Fruit fly (Drosophila melanogaster) whole organism, embryonic: ENCODE results near the gene ssp3.

ENCODE experiments used
- ATbp ChIP-seq: fragments of 200-800 bp; sonication (Bioruptor generic); optimal IDR thresholded peaks from 2 replicates; lab custom pipeline; 2017; ENCODE audit warnings: missing biosample characterization, mild to moderate bottlenecking, missing genetic modification characterization, missing genetic modification reagents
- Asciz ChIP-seq: fragments of 200-800 bp; sonication (Bioruptor generic); optimal IDR thresholded peaks from 2 replicates; lab custom pipeline; 2017; ENCODE audit warnings: missing biosample characterization, mild to moderate bottlenecking, missing genetic modification characterization, missing genetic modification reagents
- Awh ChIP-seq: fragments of 200-800 bp; sonication (Bioruptor generic); IDR thresholded peaks from 2 replicates; pipeline ENCODE4, ENCODE4 v1.3.6; 2022; ENCODE audit warnings: missing biosample characterization, missing genetic modification characterization
- BEAF-32 ChIP-seq: fragments of 200-800 bp; sonication (Bioruptor generic); optimal IDR thresholded peaks from 3 replicates; lab custom pipeline; 2017; ENCODE audit warnings: missing biosample characterization, missing genetic modification characterization, mild to moderate bottlenecking, moderate library complexity, missing genetic modification reagents
- CG10959 ChIP-seq: fragments of 200-800 bp; sonication (Bioruptor generic); IDR thresholded peaks from 2 replicates; pipeline ENCODE4 v1.3.6; 2022; ENCODE audit warnings: missing biosample characterization, missing genetic modification characterization
- CG11093 ChIP-seq: fragments of 200-800 bp; sonication (Bioruptor generic); IDR thresholded peaks from 3 replicates; pipeline ENCODE4 v1.3.6; 2022; ENCODE audit warnings: missing biosample characterization, missing genetic modification characterization
- CG11247 ChIP-seq: fragments of 200-800 bp; sonication (Bioruptor generic); IDR thresholded peaks from 2 replicates; pipeline ENCODE4 v1.3.6; 2022; ENCODE audit warnings: missing biosample characterization, missing genetic modification characterization
- CG11398 ChIP-seq: fragments of 200-800 bp; sonication (Bioruptor generic); optimal IDR thresholded peaks from 2 replicates; lab custom pipeline; 2016; ENCODE audit warnings: missing biosample characterization, missing genetic modification characterization
- CG12744 ChIP-seq: fragments of 200-800 bp; sonication (Bioruptor generic); optimal IDR thresholded peaks from 2 replicates; lab custom pipeline; 2016; ENCODE audit warnings: missing biosample characterization, missing genetic modification characterization
- CG17802 ChIP-seq: fragments of 200-800 bp; sonication (Bioruptor generic); optimal IDR thresholded peaks from 2 replicates; lab custom pipeline; 2018; ENCODE audit warnings: missing biosample characterization, mild to moderate bottlenecking, missing genetic modification characterization, moderate library complexity
- CG18619 ChIP-seq: fragments of 200-800 bp; sonication (Bioruptor generic); optimal IDR thresholded peaks from 3 replicates; lab custom pipeline; 2017; ENCODE audit warnings: missing biosample characterization, mild to moderate bottlenecking, missing genetic modification characterization
- CG2712 ChIP-seq: fragments of 200-800 bp; optimal IDR thresholded peaks from 3 replicates; lab custom pipeline; 2019; ENCODE audit warnings: missing biosample characterization, mild to moderate bottlenecking, missing genetic modification characterization, moderate library complexity
- CG34422 ChIP-seq: fragments of 200-800 bp; sonication (Bioruptor generic); IDR thresholded peaks from 3 replicates; pipeline ENCODE4 v1.3.6; 2022; ENCODE audit warnings: missing biosample characterization, missing genetic modification characterization
- CG3726 ChIP-seq: fragments of 200-800 bp; sonication (Bioruptor generic); IDR thresholded peaks from 3 replicates; pipeline ENCODE4, ENCODE4 v1.3.6; 2022; ENCODE audit warnings: missing biosample characterization, missing genetic modification characterization
- CG3838 ChIP-seq: fragments of 200-800 bp; sonication (Bioruptor generic); optimal IDR thresholded peaks from 3 replicates; lab custom pipeline; 2016; ENCODE audit warnings: missing biosample characterization, missing genetic modification characterization
- CG3995 ChIP-seq: fragments of 200-800 bp; sonication (Bioruptor generic); optimal IDR thresholded peaks from 3 replicates; lab custom pipeline; 2016; ENCODE audit warnings: missing biosample characterization, missing genetic modification characterization
- CG6175 ChIP-seq: fragments of 200-800 bp; sonication (Bioruptor generic); IDR thresholded peaks from 3 replicates; pipeline ENCODE4 v1.3.6; 2022; ENCODE audit warnings: missing biosample characterization, missing genetic modification characterization
- CG7357 ChIP-seq: fragments of 200-800 bp; sonication (Bioruptor generic); IDR thresholded peaks from 3 replicates; pipeline ENCODE4 v1.3.6; 2022; ENCODE audit warnings: missing biosample characterization, missing genetic modification characterization
- Chrac-16 ChIP-seq: fragments of 200-800 bp; sonication (Bioruptor generic); optimal IDR thresholded peaks from 3 replicates; lab custom pipeline; 2016; ENCODE audit warnings: missing biosample characterization, missing genetic modification characterization
- CrebB ChIP-seq: fragments of 200-800 bp; sonication (Bioruptor generic); optimal IDR thresholded peaks from 3 replicates; lab custom pipeline; 2018; ENCODE audit warnings: missing biosample characterization, mild to moderate bottlenecking, missing genetic modification characterization
- D19A ChIP-seq: fragments of 200-800 bp; optimal IDR thresholded peaks from 3 replicates; lab custom pipeline; 2019; ENCODE audit warnings: missing biosample characterization, mild to moderate bottlenecking, missing genetic modification characterization, moderate library complexity
- Doc3 ChIP-seq: fragments of 200-800 bp; sonication (Bioruptor generic); IDR thresholded peaks from 3 replicates; pipeline ENCODE4 v1.3.6; 2022; ENCODE audit warnings: missing biosample characterization, missing genetic modification characterization; ENCODE audit not compliant: partially characterized antibody
- Dp ChIP-seq: fragments of 200-800 bp; sonication (Bioruptor generic); optimal IDR thresholded peaks from 2 replicates; lab custom pipeline; 2018; ENCODE audit warnings: missing biosample characterization, mild to moderate bottlenecking, missing genetic modification characterization, moderate library complexity
- E2f2 ChIP-seq: fragments of 200-800 bp; sonication (Bioruptor generic); IDR thresholded peaks from 2 replicates; pipeline ENCODE4 v1.3.6; 2022; ENCODE audit warnings: missing biosample characterization, missing genetic modification characterization
- ERR ChIP-seq: fragments of 200-800 bp; sonication (Bioruptor generic); optimal IDR thresholded peaks from 2 replicates; lab custom pipeline; 2016; ENCODE audit warnings: missing biosample characterization, missing genetic modification characterization
- Ets97D ChIP-seq: fragments of 200-800 bp; sonication (Bioruptor generic); optimal IDR thresholded peaks from 3 replicates; lab custom pipeline; 2016; ENCODE audit warnings: missing biosample characterization, missing genetic modification characterization
- Gug ChIP-seq: fragments of 200-800 bp; sonication (Bioruptor generic); IDR thresholded peaks from 4 replicates; pipeline ENCODE4 v1.3.6; 2022; ENCODE audit warnings: missing biosample characterization, missing genetic modification characterization
- H2.0 ChIP-seq: fragments of 200-800 bp; sonication (Bioruptor generic); IDR thresholded peaks from 2 replicates; pipeline ENCODE4 v1.3.6; 2022; ENCODE audit warnings: missing biosample characterization, missing genetic modification characterization
- HmgD ChIP-seq: fragments of 200-800 bp; sonication (Bioruptor generic); optimal IDR thresholded peaks from 3 replicates; lab custom pipeline; 2016; ENCODE audit warnings: missing biosample characterization, missing genetic modification characterization
- Hr3 ChIP-seq: fragments of 200-800 bp; sonication (Bioruptor generic); optimal IDR thresholded peaks from 3 replicates; lab custom pipeline; 2016; ENCODE audit warnings: missing biosample characterization, missing genetic modification characterization
- Hsf ChIP-seq: fragments of 200-800 bp; sonication (Bioruptor generic); optimal IDR thresholded peaks from 3 replicates; lab custom pipeline; 2016; ENCODE audit warnings: missing biosample characterization, missing genetic modification characterization
- Meics ChIP-seq: fragments of 200-800 bp; sonication (Bioruptor generic); optimal IDR thresholded peaks from 2 replicates; lab custom pipeline; 2017; ENCODE audit warnings: missing biosample characterization, mild to moderate bottlenecking, missing genetic modification characterization
- Neu2 ChIP-seq: fragments of 200-800 bp; sonication (Bioruptor generic); optimal IDR thresholded peaks from 3 replicates; lab custom pipeline; 2016; ENCODE audit warnings: missing biosample characterization, missing genetic modification characterization, borderline replicate concordance
- Nf-YC ChIP-seq: fragments of 200-800 bp; optimal IDR thresholded peaks from 3 replicates; lab custom pipeline; 2019; ENCODE audit warnings: missing biosample characterization, mild to moderate bottlenecking, missing genetic modification characterization, moderate library complexity
- Spps ChIP-seq: fragments of 200-800 bp; sonication (Bioruptor generic); optimal IDR thresholded peaks from 2 replicates; lab custom pipeline; 2018; ENCODE audit warnings: missing biosample characterization, mild to moderate bottlenecking, missing genetic modification characterization
- Ssrp ChIP-seq: fragments of 200-800 bp; sonication (Bioruptor generic); optimal IDR thresholded peaks from 2 replicates; lab custom pipeline; 2018; ENCODE audit warnings: missing biosample characterization, mild to moderate bottlenecking, missing genetic modification characterization, moderate library complexity
- Stat92E ChIP-seq, 3 experiments: fragments of >200 bp in 2 of 3; fragments of 200-800 bp in 1 of 3; sonication (Bioruptor generic) in 1 of 3; optimal IDR thresholded peaks; 2 replicates each; lab custom pipeline; 2017 to 2019; ENCODE audit warnings: missing biosample characterization in 3 of 3, missing genetic modification characterization in 3 of 3, mild to moderate bottlenecking in 1 of 3, moderate library complexity in 1 of 3
- Vsx1 ChIP-seq: fragments of 200-800 bp; sonication (Bioruptor generic); optimal IDR thresholded peaks from 2 replicates; lab custom pipeline; 2017; ENCODE audit warnings: missing biosample characterization, mild to moderate bottlenecking, missing genetic modification characterization, missing genetic modification reagents
- bowl ChIP-seq: fragments of 200-800 bp; sonication (Bioruptor generic); IDR thresholded peaks from 2 replicates; pipeline ENCODE4 v1.3.6; 2022; ENCODE audit warnings: missing biosample characterization, missing genetic modification characterization
- cg ChIP-seq: fragments of 200-800 bp; sonication (Bioruptor generic); optimal IDR thresholded peaks from 3 replicates; lab custom pipeline; 2019; ENCODE audit warnings: missing biosample characterization, mild to moderate bottlenecking, missing genetic modification characterization, moderate library complexity
- cwo ChIP-seq: fragments of 200-800 bp; sonication (Bioruptor generic); optimal IDR thresholded peaks from 3 replicates; lab custom pipeline; 2017; ENCODE audit warnings: missing biosample characterization, missing genetic modification characterization, mild to moderate bottlenecking, moderate library complexity, missing genetic modification reagents
- dati ChIP-seq: fragments of 200-800 bp; sonication (Bioruptor generic); IDR thresholded peaks from 2 replicates; pipeline ENCODE4 v1.3.6; 2022; ENCODE audit warnings: missing biosample characterization, missing genetic modification characterization
- dysf ChIP-seq: fragments of 200-800 bp; sonication (Bioruptor generic); IDR thresholded peaks from 3 replicates; pipeline ENCODE4 v1.3.6; 2022; ENCODE audit warnings: missing biosample characterization, missing genetic modification characterization
- gsb-n ChIP-seq: fragments of 200-800 bp; sonication (Bioruptor generic); optimal IDR thresholded peaks from 3 replicates; lab custom pipeline; 2018; ENCODE audit warnings: missing biosample characterization, mild to moderate bottlenecking, missing genetic modification characterization
- inv ChIP-seq: fragments of 200-800 bp; sonication (Bioruptor generic); IDR thresholded peaks from 2 replicates; pipeline ENCODE4 v1.3.6; 2022; ENCODE audit warnings: missing biosample characterization, missing genetic modification characterization; ENCODE audit not compliant: partially characterized antibody
- lilli ChIP-seq: fragments of 200-800 bp; sonication (Bioruptor generic); optimal IDR thresholded peaks from 3 replicates; lab custom pipeline; 2016; ENCODE audit warnings: missing biosample characterization, missing genetic modification characterization
- lola ChIP-seq, 3 experiments: fragments of >200 bp in 2 of 3; fragments of 200-800 bp in 1 of 3; sonication (Bioruptor generic) in 1 of 3; optimal IDR thresholded peaks; 2 replicates each; lab custom pipeline; 2017 to 2019; ENCODE audit warnings: missing biosample characterization in 3 of 3, missing genetic modification characterization in 3 of 3, mild to moderate bottlenecking in 1 of 3, moderate library complexity in 1 of 3
- pb ChIP-seq: fragments of 200-800 bp; sonication (Bioruptor generic); optimal IDR thresholded peaks from 3 replicates; lab custom pipeline; 2016; ENCODE audit warnings: missing biosample characterization, missing genetic modification characterization
- peb ChIP-seq: fragments of 200-800 bp; sonication (Bioruptor generic); IDR thresholded peaks from 2 replicates; pipeline ENCODE4 v1.3.6; 2022; ENCODE audit warnings: missing biosample characterization, missing genetic modification characterization
- slbo ChIP-seq: fragments of 200-800 bp; sonication (Bioruptor generic); IDR thresholded peaks from 2 replicates; pipeline ENCODE4 v1.3.6; 2022; ENCODE audit warnings: missing biosample characterization, missing genetic modification characterization
- unc-4 ChIP-seq: fragments of 200-800 bp; sonication (Bioruptor generic); IDR thresholded peaks from 2 replicates; pipeline ENCODE4 v1.3.6; 2022; ENCODE audit warnings: missing biosample characterization, missing genetic modification characterization; ENCODE audit not compliant: partially characterized antibody

ssp3 gene

DNA sequence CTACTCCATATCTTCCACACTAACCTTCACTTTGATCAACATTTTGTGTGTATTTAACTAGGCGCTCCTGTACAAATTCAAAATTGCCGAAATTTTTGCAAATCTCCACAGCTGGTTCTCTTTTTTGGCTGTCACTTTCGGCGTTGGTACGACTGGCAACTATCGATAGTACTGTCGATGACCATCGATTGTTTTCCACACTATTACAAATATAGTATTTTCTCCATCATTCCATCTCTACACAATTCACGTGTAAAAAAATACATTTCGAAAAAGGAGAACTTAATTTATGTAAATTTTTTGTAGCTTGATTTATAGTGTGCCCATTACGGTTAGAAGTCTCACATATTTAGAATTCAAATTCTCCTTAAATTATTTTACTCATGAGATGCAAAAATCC is 7.9 kb upstream of the ssp3 start, which contains the start of gene Nedd8 (continued):
- TF ChIP-seq dysf (no peak), Hsf (GFP tag; lab: Kevin White, UChicago) (no peak), Asciz (GFP tag; lab: Kevin White, UChicago) (no peak), CG17802 (tag; lab: Kevin White, UChicago) (no peak), Stat92E (GFP tag; optimal IDR thresholded peaks at IDR 0.05; lab: Kevin White, UChicago) (no peak), Chrac-16 (GFP tag; lab: Kevin White, UChicago) (no peak), pb (GFP tag; lab: Kevin White, UChicago) (no peak), CG7357 (GFP tag; lab: Robert Waterston, UW) (no peak), ATbp (GFP tag; lab: Kevin White, UChicago) (no peak), peb (GFP tag; lab: Robert Waterston, UW) (no peak), lola (GFP tag; optimal IDR thresholded peaks at IDR 0.05; lab: Kevin White, UChicago) (no peak), CG18619 (no peak), Dp (GFP tag; lab: Kevin White, UChicago) (peak; percentile 70), CG12744 (no peak), inv (GFP tag; lab: Robert Waterston, UW) (peak; percentile 76), CG3995 (GFP tag; lab: Kevin White, UChicago) (peak; percentile 65), Hr3 (GFP tag; lab: Kevin White, UChicago) (no peak), CG34422 (no peak; the same call in 2 of the 3 replicates), HmgD (GFP tag; lab: Kevin White, UChicago) (peak; percentile 27), unc-4 (peak; percentile 92), CG6175 (GFP tag; lab: Robert Waterston, UW) (no peak), Ets97D (GFP tag; lab: Kevin White, UChicago) (peak; percentile 83), E2f2 (GFP tag; lab: Robert Waterston, UW) (peak; percentile 76), gsb-n (tag; lab: Kevin White, UChicago) (no peak), Spps (tag; lab: Kevin White, UChicago) (no peak), Neu2 (GFP tag; lab: Kevin White, UChicago) (no peak), Gug (GFP tag; lab: Robert Waterston, UW) (no peak), Doc3 (GFP tag; lab: Robert Waterston, UW) (peak; percentile 80), CG2712 (peak; percentile 36), CG11398 (GFP tag; lab: Kevin White, UChicago) (no peak), Awh (no peak), dati (GFP tag; lab: Robert Waterston, UW) (no peak), lilli (GFP tag; lab: Kevin White, UChicago) (peak; percentile 33), Vsx1 (no peak), Nf-YC (tag; lab: Kevin White, UChicago) (peak; percentile 30), ERR (GFP tag; lab: Kevin White, UChicago) (no peak), CG3838 (GFP tag; lab: Kevin White, UChicago) (no peak), bowl (GFP tag; lab: Robert Waterston, UW) (no peak), BEAF-32 (GFP tag; lab: Kevin White, UChicago) (peak; percentile 86), CG10959 (GFP tag; lab: Robert Waterston, UW) (no peak), Ssrp (no peak), CG11247 (GFP tag; lab: Robert Waterston, UW) (no peak), Meics (no peak), CG3726 (no peak), H2.0 (GFP tag; lab: Robert Waterston, UW) (no peak), slbo (peak; percentile 42; the same call in 1 of the 2 replicates), D19A (tag; lab: Kevin White, UChicago) (peak; percentile 28), CG11093 (no peak), cwo (GFP tag; lab: Kevin White, UChicago) (no peak), cg (GFP tag; lab: Kevin White, UChicago) (no peak), CrebB (tag; lab: Kevin White, UChicago) (no peak)
